Fruit fly (Drosophila melanogaster) whole organism, embryonic: ENCODE data around the gene Unc-115b.

ENCODE experiments used
- Blimp-1 ChIP-seq: fragments of 200-800 bp; sonication (Bioruptor generic); optimal IDR thresholded peaks from 3 replicates; lab custom pipeline; 2018; ENCODE audit warnings: missing biosample characterization, missing genetic modification characterization, mild to moderate bottlenecking, moderate library complexity, missing genetic modification reagents
- CG10274 ChIP-seq: fragments of 200-800 bp; sonication (Bioruptor generic); optimal IDR thresholded peaks from 3 replicates; lab custom pipeline; 2017; ENCODE audit warnings: missing biosample characterization, mild to moderate bottlenecking, missing genetic modification characterization
- CG12071 ChIP-seq: fragments of 200-800 bp; sonication (Bioruptor generic); optimal IDR thresholded peaks from 3 replicates; lab custom pipeline; 2018; ENCODE audit warnings: missing biosample characterization, mild to moderate bottlenecking, missing genetic modification characterization
- CG12659 ChIP-seq: fragments of 200-800 bp; sonication (Bioruptor generic); optimal IDR thresholded peaks from 3 replicates; lab custom pipeline; 2017; ENCODE audit warnings: mild to moderate bottlenecking, missing biosample characterization, missing genetic modification reagents, missing genetic modification characterization
- CG13123 ChIP-seq: fragments of 200-800 bp; sonication (Bioruptor generic); optimal IDR thresholded peaks from 2 replicates; lab custom pipeline; 2016; ENCODE audit warnings: missing biosample characterization, missing genetic modification characterization
- CG13424 ChIP-seq: fragments of 200-800 bp; sonication (Bioruptor generic); optimal IDR thresholded peaks from 2 replicates; lab custom pipeline; 2019; ENCODE audit warnings: missing biosample characterization, mild to moderate bottlenecking, missing genetic modification characterization, moderate library complexity
- CG14860 ChIP-seq: fragments of 200-800 bp; sonication (Bioruptor generic); IDR thresholded peaks from 3 replicates; pipeline ENCODE4 v1.3.6; 2022; ENCODE audit warnings: missing biosample characterization, missing genetic modification characterization; ENCODE audit not compliant: partially characterized antibody
- CG15269 ChIP-seq: fragments of 200-800 bp; sonication (Bioruptor generic); optimal IDR thresholded peaks from 2 replicates; lab custom pipeline; 2018; ENCODE audit warnings: missing biosample characterization, mild to moderate bottlenecking, missing genetic modification characterization, moderate library complexity
- CG1603 ChIP-seq: fragments of 200-800 bp; sonication (Bioruptor generic); optimal IDR thresholded peaks from 2 replicates; lab custom pipeline; 2019; ENCODE audit warnings: missing biosample characterization, mild to moderate bottlenecking, missing genetic modification characterization, moderate library complexity
- CG1647 ChIP-seq: fragments of 200-800 bp; sonication (Bioruptor generic); optimal IDR thresholded peaks from 3 replicates; lab custom pipeline; 2016; ENCODE audit warnings: missing biosample characterization, missing genetic modification characterization
- CG16779 ChIP-seq: fragments of 200-800 bp; sonication (Bioruptor generic); IDR thresholded peaks from 2 replicates; pipeline ENCODE4 v1.3.6; 2022; ENCODE audit warnings: missing biosample characterization, missing genetic modification characterization
- CG17359 ChIP-seq: fragments of 200-800 bp; sonication (Bioruptor generic); optimal IDR thresholded peaks from 3 replicates; lab custom pipeline; 2018; ENCODE audit warnings: missing biosample characterization, mild to moderate bottlenecking, missing genetic modification characterization, moderate library complexity
- CG2678 ChIP-seq: fragments of 200-800 bp; sonication (Bioruptor generic); optimal IDR thresholded peaks from 3 replicates; lab custom pipeline; 2019; ENCODE audit warnings: missing biosample characterization, mild to moderate bottlenecking, missing genetic modification characterization, moderate library complexity
- CG2875 ChIP-seq: fragments of 200-800 bp; sonication (Bioruptor generic); optimal IDR thresholded peaks from 2 replicates; lab custom pipeline; 2017; ENCODE audit warnings: missing biosample characterization, mild to moderate bottlenecking, missing genetic modification characterization, missing genetic modification reagents
- CG31441 ChIP-seq: fragments of 200-800 bp; sonication (Bioruptor generic); IDR thresholded peaks from 2 replicates; pipeline ENCODE4 v1.3.6; 2022; ENCODE audit warnings: missing biosample characterization, missing genetic modification characterization
- CG3281 ChIP-seq: fragments of 200-800 bp; sonication (Bioruptor generic); optimal IDR thresholded peaks from 3 replicates; lab custom pipeline; 2017; ENCODE audit warnings: missing biosample characterization, mild to moderate bottlenecking, missing genetic modification characterization
- CG5245 ChIP-seq: fragments of 200-800 bp; sonication (Bioruptor generic); optimal IDR thresholded peaks from 3 replicates; lab custom pipeline; 2016; ENCODE audit warnings: missing biosample characterization, missing genetic modification characterization
- CG5953 ChIP-seq: fragments of 200-800 bp; sonication (Bioruptor generic); IDR thresholded peaks from 2 replicates; pipeline ENCODE4 v1.3.6; 2022; ENCODE audit warnings: missing biosample characterization, missing genetic modification characterization
- CG6683 ChIP-seq: fragments of 200-800 bp; sonication (Bioruptor generic); optimal IDR thresholded peaks from 2 replicates; lab custom pipeline; 2017; ENCODE audit warnings: missing biosample characterization, mild to moderate bottlenecking, missing genetic modification characterization, missing genetic modification reagents
- CG6765 ChIP-seq: fragments of 200-800 bp; sonication (Bioruptor generic); optimal IDR thresholded peaks from 3 replicates; lab custom pipeline; 2017; ENCODE audit warnings: missing biosample characterization, mild to moderate bottlenecking, missing genetic modification characterization
- CG6854 ChIP-seq: fragments of 200-800 bp; sonication (Bioruptor generic); optimal IDR thresholded peaks from 3 replicates; lab custom pipeline; 2017; ENCODE audit warnings: missing biosample characterization, mild to moderate bottlenecking, missing genetic modification characterization
- CG8089 ChIP-seq: fragments of 200-800 bp; sonication (Bioruptor generic); optimal IDR thresholded peaks from 3 replicates; lab custom pipeline; 2016; ENCODE audit warnings: missing biosample characterization, missing genetic modification characterization
- CoRest ChIP-seq: fragments of 200-800 bp; sonication (Bioruptor generic); optimal IDR thresholded peaks from 3 replicates; lab custom pipeline; 2018; ENCODE audit warnings: missing biosample characterization, mild to moderate bottlenecking, missing genetic modification characterization, moderate library complexity
- Dek ChIP-seq: fragments of 200-800 bp; sonication (Bioruptor generic); optimal IDR thresholded peaks from 3 replicates; lab custom pipeline; 2019; ENCODE audit warnings: missing biosample characterization, mild to moderate bottlenecking, missing genetic modification characterization, moderate library complexity
- Dfd ChIP-seq, 2 experiments: fragments of >200 bp; optimal IDR thresholded peaks; 2 replicates each; lab custom pipeline; 2017; ENCODE audit warnings: missing biosample characterization in 2 of 2, missing genetic modification characterization in 2 of 2
- Dref ChIP-seq: fragments of 200-800 bp; sonication (Bioruptor generic); IDR thresholded peaks from 2 replicates; pipeline ENCODE4 v1.3.6; 2022; ENCODE audit warnings: missing biosample characterization, missing genetic modification characterization
- GATAe ChIP-seq: fragments of 200-800 bp; sonication (Bioruptor generic); conservative IDR thresholded peaks from 2 replicates; pipeline ENCODE4 v1.3.6; 2022; ENCODE audit warnings: missing biosample characterization, missing genetic modification characterization
- Gsc ChIP-seq: fragments of 200-800 bp; sonication (Bioruptor generic); IDR thresholded peaks from 2 replicates; pipeline ENCODE4 v1.3.6; 2022; ENCODE audit warnings: missing biosample characterization, missing genetic modification characterization
- Hmr ChIP-seq: fragments of 200-800 bp; sonication (Bioruptor generic); optimal IDR thresholded peaks from 3 replicates; lab custom pipeline; 2017; ENCODE audit warnings: mild to moderate bottlenecking, missing biosample characterization, missing genetic modification reagents, missing genetic modification characterization
- Med ChIP-seq: fragments of 200-800 bp; sonication (Bioruptor generic); peaks from one replicate; lab custom pipeline; 2016; ENCODE audit warnings: missing biosample characterization, missing genetic modification characterization, mild to moderate bottlenecking, inconsistent platforms, moderate library complexity
- Myb ChIP-seq: fragments of 200-800 bp; sonication (Bioruptor generic); optimal IDR thresholded peaks from 2 replicates; lab custom pipeline; 2016; ENCODE audit warnings: missing biosample characterization, missing genetic modification characterization
- PHDP ChIP-seq: fragments of 200-800 bp; sonication (Bioruptor generic); optimal IDR thresholded peaks from 3 replicates; lab custom pipeline; 2018; ENCODE audit warnings: missing biosample characterization, mild to moderate bottlenecking, missing genetic modification characterization, moderate library complexity
- Pdp1 ChIP-seq, 2 experiments: fragments of 200-800 bp; sonication (Bioruptor generic); optimal IDR thresholded peaks; 3 replicates each; lab custom pipeline; 2016; ENCODE audit warnings: missing biosample characterization in 2 of 2, missing genetic modification characterization in 2 of 2, mild to moderate bottlenecking in 1 of 2, moderate library complexity in 1 of 2
- Sry-δ ChIP-seq: fragments of 200-800 bp; sonication (Bioruptor generic); optimal IDR thresholded peaks from 2 replicates; lab custom pipeline; 2016; ENCODE audit warnings: missing biosample characterization, missing genetic modification characterization
- ab ChIP-seq: fragments of 200-800 bp; sonication (Bioruptor generic); optimal IDR thresholded peaks from 2 replicates; lab custom pipeline; 2016; ENCODE audit warnings: missing biosample characterization, missing genetic modification characterization
- bab2 ChIP-seq: fragments of 200-800 bp; sonication (Bioruptor generic); optimal IDR thresholded peaks from 2 replicates; lab custom pipeline; 2016; ENCODE audit warnings: missing biosample characterization, missing genetic modification characterization
- bcd ChIP-seq: fragments of 200-800 bp; sonication (Bioruptor generic); optimal IDR thresholded peaks from 2 replicates; lab custom pipeline; 2017; ENCODE audit warnings: missing biosample characterization, mild to moderate bottlenecking, missing genetic modification characterization
- cas ChIP-seq: fragments of 200-800 bp; sonication (Bioruptor generic); IDR thresholded peaks from 2 replicates; pipeline ENCODE4 v1.3.6; 2022; ENCODE audit warnings: missing biosample characterization, missing genetic modification characterization
- caup ChIP-seq: fragments of 200-800 bp; sonication (Bioruptor generic); optimal IDR thresholded peaks from 3 replicates; lab custom pipeline; 2017; ENCODE audit warnings: missing biosample characterization, mild to moderate bottlenecking, missing genetic modification characterization, moderate library complexity; ENCODE audit not compliant: severe bottlenecking
- dmrt99B ChIP-seq: fragments of 200-800 bp; sonication (Bioruptor generic); optimal IDR thresholded peaks from 2 replicates; lab custom pipeline; 2018; ENCODE audit warnings: missing biosample characterization, mild to moderate bottlenecking, missing genetic modification characterization, moderate library complexity
- hbn ChIP-seq: fragments of 200-800 bp; sonication (Bioruptor generic); IDR thresholded peaks from 2 replicates; pipeline ENCODE4 v1.3.6; 2022; ENCODE audit warnings: missing biosample characterization, missing genetic modification characterization; ENCODE audit not compliant: partially characterized antibody
- kay ChIP-seq: fragments of 200-800 bp; sonication (Bioruptor generic); optimal IDR thresholded peaks from 2 replicates; lab custom pipeline; 2016; ENCODE audit warnings: missing biosample characterization, missing genetic modification characterization
- ken ChIP-seq: fragments of 200-800 bp; sonication (Bioruptor generic); IDR thresholded peaks from 3 replicates; pipeline ENCODE4 v1.3.6; 2022; ENCODE audit warnings: missing biosample characterization, missing genetic modification characterization
- lilli ChIP-seq: fragments of 200-800 bp; sonication (Bioruptor generic); optimal IDR thresholded peaks from 3 replicates; lab custom pipeline; 2016; ENCODE audit warnings: missing biosample characterization, missing genetic modification characterization
- schlank ChIP-seq: fragments of 200-800 bp; sonication (Bioruptor generic); optimal IDR thresholded peaks from 2 replicates; lab custom pipeline; 2018; ENCODE audit warnings: missing biosample characterization, mild to moderate bottlenecking, missing genetic modification characterization
- sd ChIP-seq: fragments of 200-800 bp; sonication (Bioruptor generic); optimal IDR thresholded peaks from 3 replicates; lab custom pipeline; 2018; ENCODE audit warnings: missing biosample characterization, mild to moderate bottlenecking, missing genetic modification characterization, moderate library complexity
- sens ChIP-seq: fragments of 200-800 bp; sonication (Bioruptor generic); peaks from one replicate; lab custom pipeline; 2016; ENCODE audit warnings: missing biosample characterization, missing genetic modification characterization
- sqz ChIP-seq: fragments of 200-800 bp; sonication (Bioruptor generic); optimal IDR thresholded peaks from 3 replicates; lab custom pipeline; 2018; ENCODE audit warnings: missing biosample characterization, mild to moderate bottlenecking, missing genetic modification characterization
- tio ChIP-seq: fragments of 200-800 bp; sonication (Bioruptor generic); optimal IDR thresholded peaks from 2 replicates; lab custom pipeline; 2017; ENCODE audit warnings: missing biosample characterization, missing genetic modification characterization, inconsistent platforms
- unpg ChIP-seq: fragments of 200-800 bp; sonication (Bioruptor generic); optimal IDR thresholded peaks from 3 replicates; lab custom pipeline; 2018; ENCODE audit warnings: missing biosample characterization, mild to moderate bottlenecking, missing genetic modification characterization, moderate library complexity

The Unc-115b gene

DNA sequence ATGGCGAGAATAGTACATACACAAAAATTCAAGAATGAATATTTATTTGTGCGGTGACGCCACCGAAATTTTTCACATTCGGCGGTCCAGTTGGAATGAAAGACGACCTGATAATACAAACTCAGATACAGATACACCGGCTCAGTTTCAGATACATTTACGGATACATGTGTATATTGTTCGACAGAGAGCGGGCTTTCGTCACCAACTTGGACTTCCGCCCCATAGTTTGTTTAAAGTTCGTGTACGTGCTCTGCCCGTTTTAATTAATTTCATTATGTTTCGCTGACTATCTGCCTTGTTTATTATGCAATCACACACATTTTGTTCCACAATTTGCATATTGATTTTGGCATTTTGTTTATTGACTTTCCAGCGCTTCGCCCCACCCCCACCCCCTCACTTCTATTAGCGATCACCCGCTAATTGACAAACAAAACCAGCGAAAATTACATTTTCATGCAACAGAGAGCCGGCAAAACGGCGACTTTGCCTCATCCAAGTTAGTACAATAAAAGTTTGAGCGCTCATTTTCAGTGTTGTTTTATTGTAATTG lies 8.7 kb upstream of the Unc-115b start (continued):
- peak; percentile 0 for TF ChIP-seq CG13123 (GFP tag; lab: Kevin White, UChicago)
- peak; percentile 21 for TF ChIP-seq CG13424 (tag; lab: Kevin White, UChicago)
- TF ChIP-seq CoRest (tag; lab: Kevin White, UChicago): peak; percentile 27
- peak; percentile 79 for TF ChIP-seq sd (tag; lab: Kevin White, UChicago)
- TF ChIP-seq CG1647 (GFP tag; lab: Kevin White, UChicago): peak; percentile 33
- no peak for TF ChIP-seq ken (GFP tag; lab: Robert Waterston, UW)
- TF ChIP-seq unpg (GFP tag; lab: Kevin White, UChicago): peak; percentile 35
- no peak for TF ChIP-seq Sry-δ (GFP tag; lab: Kevin White, UChicago)
- TF ChIP-seq cas (GFP tag; lab: Robert Waterston, UW): no peak
- peak; percentile 8 to 91 for TF ChIP-seq Pdp1 (GFP tag; optimal IDR thresholded peaks at IDR 0.05; lab: Kevin White, UChicago)
- TF ChIP-seq sens (GFP tag; lab: Kevin White, UChicago): peak; percentile 14
- peak; percentile 35 for TF ChIP-seq CG12659 (GFP tag; lab: Kevin White, UChicago)
- peak; percentile 33 for TF ChIP-seq CG15269
- TF ChIP-seq lilli (GFP tag; lab: Kevin White, UChicago): no peak
- peak; percentile 44 for TF ChIP-seq Hmr (GFP tag; lab: Kevin White, UChicago)
- peak; percentile 32 for TF ChIP-seq PHDP (tag; lab: Kevin White, UChicago)
- peak; percentile 9 for TF ChIP-seq bcd (GFP tag; lab: Kevin White, UChicago)
- TF ChIP-seq bab2 (GFP tag; lab: Kevin White, UChicago): peak; percentile 32
- peak; percentile 46 for TF ChIP-seq CG2678 (tag; lab: Kevin White, UChicago)
- TF ChIP-seq Blimp-1 (GFP tag; lab: Kevin White, UChicago): no peak
- peak; percentile 42 for TF ChIP-seq kay (GFP tag; lab: Kevin White, UChicago)
- no peak for TF ChIP-seq Dref (GFP tag; lab: Robert Waterston, UW)
- no peak for TF ChIP-seq CG16779 (GFP tag; lab: Robert Waterston, UW)
- TF ChIP-seq CG5953: no peak
- TF ChIP-seq dmrt99B: peak; percentile 45
- peak; percentile 4 for TF ChIP-seq CG2875 (GFP tag; lab: Kevin White, UChicago)
- peak; percentile 13 for TF ChIP-seq CG1603 (tag; lab: Kevin White, UChicago)
- no peak for TF ChIP-seq CG14860
- TF ChIP-seq Dfd (GFP tag; optimal IDR thresholded peaks at IDR 0.05; lab: Kevin White, UChicago): no peak
- TF ChIP-seq hbn (GFP tag; lab: Robert Waterston, UW): no peak
- peak; percentile 2 for TF ChIP-seq Myb (GFP tag; lab: Kevin White, UChicago)
- peak; percentile 1 for TF ChIP-seq sqz (GFP tag; lab: Kevin White, UChicago)
- TF ChIP-seq schlank (tag; lab: Kevin White, UChicago): peak; percentile 28
- peak; percentile 37 for TF ChIP-seq tio (GFP tag; lab: Kevin White, UChicago)
- TF ChIP-seq ab (GFP tag; lab: Kevin White, UChicago): no peak
- peak; percentile 73 for TF ChIP-seq caup (GFP tag; lab: Kevin White, UChicago)
- no peak for TF ChIP-seq CG31441 (GFP tag; lab: Robert Waterston, UW)
- TF ChIP-seq CG10274 (GFP tag; lab: Kevin White, UChicago): peak; percentile 32
- peak; percentile 22 for TF ChIP-seq CG6854 (GFP tag; lab: Kevin White, UChicago)
- peak; percentile 51 for TF ChIP-seq CG17359 (tag; lab: Kevin White, UChicago)
- TF ChIP-seq Dek (tag; lab: Kevin White, UChicago): peak; percentile 12
- TF ChIP-seq CG12071 (GFP tag; lab: Kevin White, UChicago): peak; percentile 63
- peak; percentile 59 for TF ChIP-seq CG3281
- peak; percentile 5 for TF ChIP-seq CG6683 (GFP tag; lab: Kevin White, UChicago)
- TF ChIP-seq Gsc (GFP tag; lab: Robert Waterston, UW): no peak
- peak; percentile 17 for TF ChIP-seq CG8089 (GFP tag; lab: Kevin White, UChicago)
- TF ChIP-seq GATAe: no peak
- TF ChIP-seq CG5245 (GFP tag; lab: Kevin White, UChicago): no peak
- peak; percentile 80 for TF ChIP-seq Med (GFP tag; lab: Kevin White, UChicago)
- peak; percentile 48 for TF ChIP-seq CG6765 (GFP tag; lab: Kevin White, UChicago)
